Fruit fly (Drosophila melanogaster) whole organism, embryonic: ENCODE data around the gene SCAR.

Source experiments
- CG10209 ChIP-seq: fragments of 200-800 bp; sonication (Bioruptor generic); optimal IDR thresholded peaks from 3 replicates; lab custom pipeline; 2017; ENCODE audit warnings: missing biosample characterization, mild to moderate bottlenecking, missing genetic modification characterization, missing genetic modification reagents
- CG10267 ChIP-seq: fragments of 200-800 bp; sonication (Bioruptor generic); optimal IDR thresholded peaks from 2 replicates; lab custom pipeline; 2018; ENCODE audit warnings: missing biosample characterization, mild to moderate bottlenecking, missing genetic modification characterization, moderate library complexity
- CG11247 ChIP-seq: fragments of 200-800 bp; sonication (Bioruptor generic); IDR thresholded peaks from 2 replicates; pipeline ENCODE4 v1.3.6; 2022; ENCODE audit warnings: missing biosample characterization, missing genetic modification characterization
- CG11504 ChIP-seq: fragments of 200-800 bp; sonication (Bioruptor generic); optimal IDR thresholded peaks from 3 replicates; lab custom pipeline; 2019; ENCODE audit warnings: missing biosample characterization, mild to moderate bottlenecking, missing genetic modification characterization, moderate library complexity
- CG12659 ChIP-seq: fragments of 200-800 bp; sonication (Bioruptor generic); optimal IDR thresholded peaks from 3 replicates; lab custom pipeline; 2017; ENCODE audit warnings: mild to moderate bottlenecking, missing biosample characterization, missing genetic modification reagents, missing genetic modification characterization
- CG16863 ChIP-seq: fragments of 200-800 bp; sonication (Bioruptor generic); optimal IDR thresholded peaks from 3 replicates; lab custom pipeline; 2016; ENCODE audit warnings: missing biosample characterization, missing genetic modification characterization
- CG17328 ChIP-seq: fragments of 200-800 bp; sonication (Bioruptor generic); IDR thresholded peaks from 2 replicates; pipeline ENCODE4 v1.3.6; 2022; ENCODE audit warnings: missing biosample characterization, missing genetic modification characterization
- CG3065 ChIP-seq: fragments of 200-800 bp; sonication (Bioruptor generic); optimal IDR thresholded peaks from 2 replicates; lab custom pipeline; 2016; ENCODE audit warnings: missing biosample characterization, missing genetic modification characterization
- CG31388 ChIP-seq: fragments of 200-800 bp; sonication (Bioruptor generic); optimal IDR thresholded peaks from 2 replicates; lab custom pipeline; 2016; ENCODE audit warnings: missing biosample characterization, missing genetic modification characterization
- CG3163 ChIP-seq: fragments of 200-800 bp; sonication (Bioruptor generic); optimal IDR thresholded peaks from 3 replicates; lab custom pipeline; 2016; ENCODE audit warnings: missing biosample characterization, missing genetic modification characterization
- CG33557 ChIP-seq: fragments of 200-800 bp; sonication (Bioruptor generic); optimal IDR thresholded peaks from 2 replicates; lab custom pipeline; 2019; ENCODE audit warnings: missing biosample characterization, mild to moderate bottlenecking, missing genetic modification characterization, moderate library complexity
- CG3407 ChIP-seq: fragments of 200-800 bp; sonication (Bioruptor generic); optimal IDR thresholded peaks from 2 replicates; lab custom pipeline; 2018; ENCODE audit warnings: missing biosample characterization, mild to moderate bottlenecking, missing genetic modification characterization
- CG4424 ChIP-seq: fragments of 200-800 bp; sonication (Bioruptor generic); optimal IDR thresholded peaks from 3 replicates; lab custom pipeline; 2016; ENCODE audit warnings: missing biosample characterization, missing genetic modification characterization
- CG4617 ChIP-seq: fragments of 200-800 bp; sonication (Bioruptor generic); optimal IDR thresholded peaks from 3 replicates; lab custom pipeline; 2016; ENCODE audit warnings: missing biosample characterization, missing genetic modification characterization, borderline replicate concordance
- CG7839 ChIP-seq: fragments of 200-800 bp; sonication (Bioruptor generic); optimal IDR thresholded peaks from 3 replicates; lab custom pipeline; 2018; ENCODE audit warnings: missing biosample characterization, mild to moderate bottlenecking, missing genetic modification characterization, moderate library complexity
- CG8281 ChIP-seq: fragments of 200-800 bp; sonication (Bioruptor generic); optimal IDR thresholded peaks from 2 replicates; lab custom pipeline; 2018; ENCODE audit warnings: missing biosample characterization, mild to moderate bottlenecking, missing genetic modification characterization, moderate library complexity
- Dll ChIP-seq: fragments of 200-800 bp; sonication (Bioruptor generic); IDR thresholded peaks from 4 replicates; pipeline ENCODE4 v1.3.6; 2022; ENCODE audit warnings: missing biosample characterization, missing genetic modification characterization; ENCODE audit not compliant: partially characterized antibody
- HHEX ChIP-seq: fragments of 200-800 bp; sonication (Bioruptor generic); optimal IDR thresholded peaks from 3 replicates; lab custom pipeline; 2017; ENCODE audit warnings: missing biosample characterization, mild to moderate bottlenecking, missing genetic modification characterization, missing genetic modification reagents
- MESR4 ChIP-seq: fragments of 200-800 bp; sonication (Bioruptor generic); optimal IDR thresholded peaks from 2 replicates; lab custom pipeline; 2018; ENCODE audit warnings: missing biosample characterization, mild to moderate bottlenecking, missing genetic modification characterization, moderate library complexity
- Med ChIP-seq: fragments of 200-800 bp; sonication (Bioruptor generic); peaks from one replicate; lab custom pipeline; 2016; ENCODE audit warnings: missing biosample characterization, missing genetic modification characterization, mild to moderate bottlenecking, inconsistent platforms, moderate library complexity
- Meics ChIP-seq: fragments of 200-800 bp; sonication (Bioruptor generic); optimal IDR thresholded peaks from 2 replicates; lab custom pipeline; 2017; ENCODE audit warnings: missing biosample characterization, mild to moderate bottlenecking, missing genetic modification characterization
- NK7.1 ChIP-seq: fragments of 200-800 bp; sonication (Bioruptor generic); optimal IDR thresholded peaks from 3 replicates; lab custom pipeline; 2016; ENCODE audit warnings: missing biosample characterization, missing genetic modification characterization
- Rx ChIP-seq: fragments of 200-800 bp; sonication (Bioruptor generic); IDR thresholded peaks from 2 replicates; pipeline ENCODE4 v1.3.6; 2022; ENCODE audit warnings: missing biosample characterization, missing genetic modification characterization
- Six4 ChIP-seq: fragments of 200-800 bp; sonication (Bioruptor generic); optimal IDR thresholded peaks from 2 replicates; lab custom pipeline; 2016; ENCODE audit warnings: missing biosample characterization, missing genetic modification characterization
- Spps ChIP-seq: fragments of 200-800 bp; sonication (Bioruptor generic); optimal IDR thresholded peaks from 2 replicates; lab custom pipeline; 2018; ENCODE audit warnings: missing biosample characterization, mild to moderate bottlenecking, missing genetic modification characterization
- Sry-β ChIP-seq: fragments of 200-800 bp; sonication (Bioruptor generic); optimal IDR thresholded peaks from 2 replicates; lab custom pipeline; 2018; ENCODE audit warnings: missing biosample characterization, mild to moderate bottlenecking, missing genetic modification characterization, moderate library complexity
- Xbp1 ChIP-seq: fragments of 200-800 bp; sonication (Bioruptor generic); optimal IDR thresholded peaks from 3 replicates; lab custom pipeline; 2016; ENCODE audit warnings: missing biosample characterization, mild to moderate bottlenecking, missing genetic modification characterization
- bcd ChIP-seq: fragments of 200-800 bp; sonication (Bioruptor generic); optimal IDR thresholded peaks from 2 replicates; lab custom pipeline; 2017; ENCODE audit warnings: missing biosample characterization, mild to moderate bottlenecking, missing genetic modification characterization
- chm ChIP-seq: fragments of 200-800 bp; sonication (Bioruptor generic); IDR thresholded peaks from 2 replicates; pipeline ENCODE4 v1.3.6; 2022; ENCODE audit warnings: missing biosample characterization, missing genetic modification characterization
- dmrt99B ChIP-seq: fragments of 200-800 bp; sonication (Bioruptor generic); optimal IDR thresholded peaks from 2 replicates; lab custom pipeline; 2018; ENCODE audit warnings: missing biosample characterization, mild to moderate bottlenecking, missing genetic modification characterization, moderate library complexity
- dpn ChIP-seq, 2 experiments: fragments of 200-800 bp; sonication (Bioruptor generic); optimal IDR thresholded peaks; 3 replicates each; lab custom pipeline; 2016; ENCODE audit warnings: missing biosample characterization in 2 of 2, missing genetic modification characterization in 2 of 2
- gcm2 ChIP-seq: fragments of 200-800 bp; sonication (Bioruptor generic); optimal IDR thresholded peaks from 2 replicates; lab custom pipeline; 2016; ENCODE audit warnings: missing biosample characterization, missing genetic modification characterization
- grn ChIP-seq: fragments of 200-800 bp; sonication (Bioruptor generic); optimal IDR thresholded peaks from 3 replicates; lab custom pipeline; 2017; ENCODE audit warnings: missing biosample characterization, missing genetic modification characterization
- hkb ChIP-seq, 2 experiments: fragments of 200-800 bp in 1 of 2; fragments of >200 bp in 1 of 2; sonication (Bioruptor generic) in 1 of 2; IDR thresholded peaks in 1 of 2; optimal IDR thresholded peaks in 1 of 2; 2 replicates each; pipeline versions ENCODE4 v1.3.6 to Lab custom; 2017 to 2022; ENCODE audit warnings: missing biosample characterization in 1 of 2, missing genetic modification characterization in 1 of 2
- kni ChIP-seq: fragments of 200-800 bp; sonication (Bioruptor generic); optimal IDR thresholded peaks from 3 replicates; lab custom pipeline; 2017; ENCODE audit warnings: mild to moderate bottlenecking, missing biosample characterization, missing genetic modification reagents, missing genetic modification characterization
- otp ChIP-seq: fragments of 200-800 bp; sonication (Bioruptor generic); IDR thresholded peaks from 3 replicates; pipeline ENCODE4, ENCODE4 v1.3.6; 2022; ENCODE audit warnings: missing biosample characterization, missing genetic modification characterization
- prd ChIP-seq, 3 experiments: fragments of >200 bp in 2 of 3; fragments of 200-800 bp in 1 of 3; sonication (Bioruptor generic) in 1 of 3; optimal IDR thresholded peaks in 2 of 3; IDR thresholded peaks in 1 of 3; 2 replicates in 2 of 3; 3 replicates in 1 of 3; pipeline versions ENCODE4 v1.3.6 to Lab custom; 2017 to 2022; ENCODE audit warnings: missing biosample characterization in 1 of 3, missing genetic modification characterization in 1 of 3
- run ChIP-seq: fragments of 200-800 bp; sonication (Bioruptor generic); optimal IDR thresholded peaks from 3 replicates; lab custom pipeline; 2018; ENCODE audit warnings: missing biosample characterization, mild to moderate bottlenecking, missing genetic modification characterization
- sens ChIP-seq: fragments of 200-800 bp; sonication (Bioruptor generic); peaks from one replicate; lab custom pipeline; 2016; ENCODE audit warnings: missing biosample characterization, missing genetic modification characterization
- sens-2 ChIP-seq: fragments of 200-800 bp; sonication (Bioruptor generic); IDR thresholded peaks from 2 replicates; pipeline ENCODE4 v1.3.6; 2022; ENCODE audit warnings: missing biosample characterization, missing genetic modification characterization
- sim ChIP-seq: fragments of 200-800 bp; sonication (Bioruptor generic); IDR thresholded peaks from 2 replicates; pipeline ENCODE4 v1.3.6; 2022; ENCODE audit warnings: missing biosample characterization, missing genetic modification characterization
- stwl ChIP-seq: fragments of 200-800 bp; sonication (Bioruptor generic); optimal IDR thresholded peaks from 3 replicates; lab custom pipeline; 2018; ENCODE audit warnings: missing biosample characterization, mild to moderate bottlenecking, missing genetic modification characterization, moderate library complexity
- sug ChIP-seq: fragments of 200-800 bp; optimal IDR thresholded peaks from 2 replicates; lab custom pipeline; 2019; ENCODE audit warnings: missing biosample characterization, mild to moderate bottlenecking, missing genetic modification characterization, moderate library complexity
- toy ChIP-seq: fragments of 200-800 bp; sonication (Bioruptor generic); IDR thresholded peaks from 2 replicates; pipeline ENCODE4 v1.3.6; 2022; ENCODE audit warnings: missing biosample characterization, missing genetic modification characterization
- zen ChIP-seq: fragments of 200-800 bp; sonication (Bioruptor generic); optimal IDR thresholded peaks from 3 replicates; lab custom pipeline; 2018; ENCODE audit warnings: missing biosample characterization, mild to moderate bottlenecking, missing genetic modification characterization, moderate library complexity

The SCAR gene

DNA sequence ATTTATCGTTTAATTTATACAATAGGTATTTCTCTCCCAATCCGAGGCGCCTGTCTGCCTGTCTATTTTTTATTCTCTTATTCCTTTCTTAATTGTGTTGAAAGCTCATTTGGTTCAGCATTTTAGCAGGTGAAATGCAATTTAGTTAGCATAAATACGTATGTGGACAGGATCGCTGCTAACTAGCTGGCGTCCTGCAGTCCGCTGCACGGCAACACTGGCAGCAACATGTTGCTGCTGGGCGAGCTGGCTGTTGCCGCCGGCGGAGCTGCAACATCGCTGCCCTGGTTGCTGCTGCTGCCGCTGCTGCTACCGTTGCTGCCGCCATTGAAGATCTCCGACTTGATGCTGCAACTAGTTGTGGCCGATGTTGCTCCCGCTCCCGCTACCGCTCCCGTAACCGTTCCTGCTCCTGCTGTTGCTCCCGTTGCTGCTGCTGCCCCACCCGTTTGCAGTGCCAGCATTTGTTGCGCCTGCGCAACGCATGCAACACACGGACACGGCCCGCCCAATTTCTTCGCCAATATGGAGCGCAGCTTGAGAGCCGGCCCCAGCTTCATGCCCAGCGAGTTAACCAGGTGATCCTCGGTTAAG is 37.5 kb downstream of the SCAR start (continued):
- TF ChIP-seq CG33557 (GFP tag; lab: Kevin White, UChicago) (no peak), Six4 (GFP tag; lab: Kevin White, UChicago) (no peak), CG3163 (GFP tag; lab: Kevin White, UChicago) (no peak), CG3407 (GFP tag; lab: Kevin White, UChicago) (no peak), hkb (optimal IDR thresholded peaks at IDR 0.05; lab: Kevin White, UChicago) (no peak), hkb (GFP tag; IDR thresholded peaks at IDR 0.05; lab: Robert Waterston, UW) (no peak), Dll (GFP tag; lab: Robert Waterston, UW) (0 out of 4 replicates have a peak, but pooled peaks have one; percentile 22), CG4424 (GFP tag; lab: Kevin White, UChicago) (peak; percentile 96), sug (tag; lab: Kevin White, UChicago) (no peak), otp (no peak), Sry-β (GFP tag; lab: Kevin White, UChicago) (no peak), toy (GFP tag; lab: Robert Waterston, UW) (no peak), Meics (GFP tag; lab: Kevin White, UChicago) (no peak), Xbp1 (no peak), sens (no peak), NK7.1 (GFP tag; lab: Kevin White, UChicago) (no peak), CG8281 (tag; lab: Kevin White, UChicago) (no peak), dmrt99B (no peak), gcm2 (GFP tag; lab: Kevin White, UChicago) (no peak), Med (GFP tag; lab: Kevin White, UChicago) (peak; percentile 44), CG10209 (GFP tag; lab: Kevin White, UChicago) (no peak), CG10267 (tag; lab: Kevin White, UChicago) (no peak), run (no peak), CG16863 (GFP tag; lab: Kevin White, UChicago) (no peak), CG11247 (0 out of 2 replicates have a peak, but pooled peaks have one; percentile 27), sim (no peak), grn (GFP tag; lab: Kevin White, UChicago) (no peak), sens-2 (GFP tag; lab: Robert Waterston, UW) (no peak), Spps (tag; lab: Kevin White, UChicago) (no peak), kni (GFP tag; lab: Kevin White, UChicago) (no peak), CG17328 (0 out of 2 replicates have a peak, but pooled peaks have one; percentile 16), CG3065 (GFP tag; lab: Kevin White, UChicago) (no peak), CG7839 (tag; lab: Kevin White, UChicago) (no peak), Rx (no peak), CG12659 (no peak), stwl (tag; lab: Kevin White, UChicago) (peak; percentile 14), CG11504 (tag; lab: Kevin White, UChicago) (peak; percentile 89), prd (optimal IDR thresholded peaks at IDR 0.05; lab: Kevin White, UChicago) (no peak), prd (GFP tag; IDR thresholded peaks at IDR 0.05; lab: Robert Waterston, UW) (0 out of 3 replicates have a peak, but pooled peaks have one; percentile 14), CG4617 (GFP tag; lab: Kevin White, UChicago) (no peak), MESR4 (GFP tag; lab: Kevin White, UChicago) (no peak), dpn (GFP tag; optimal IDR thresholded peaks at IDR 0.05; lab: Kevin White, UChicago) (no peak), CG31388 (GFP tag; lab: Kevin White, UChicago) (no peak), zen (no peak), bcd (GFP tag; lab: Kevin White, UChicago) (no peak), HHEX (GFP tag; lab: Kevin White, UChicago) (no peak), chm (GFP tag; lab: Robert Waterston, UW) (no peak)
